Fruit fly (Drosophila melanogaster): ENCODE measurements around the gene mRpL38.

The mRpL38 gene

DNA sequence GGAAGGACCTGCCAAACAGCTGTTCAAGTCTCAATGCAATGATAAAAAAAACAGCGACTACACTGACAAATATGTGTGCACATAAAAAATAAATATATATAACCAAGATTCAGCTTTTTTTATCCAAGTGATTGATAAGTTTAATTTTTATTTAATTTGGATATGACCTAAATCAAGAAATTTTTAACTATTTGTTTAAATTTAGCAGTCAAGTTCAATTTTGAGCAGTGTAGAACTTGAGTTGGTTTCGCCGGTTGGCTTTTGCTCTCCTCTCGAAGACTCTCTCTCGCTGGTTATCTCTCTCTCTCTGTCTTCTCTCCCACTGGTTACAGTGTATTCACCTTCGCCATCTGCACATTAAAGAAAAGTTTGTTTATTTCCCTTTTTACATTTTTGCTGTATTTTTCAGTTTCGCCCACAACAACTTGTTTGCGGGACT lies 8.0 kb upstream of the mRpL38 start (continued):
- TF ChIP-seq Optix (GFP tag; IDR thresholded peaks at IDR 0.05) (0 out of 3 replicates have a peak, but pooled peaks have one; percentile 53), CG4854 (GFP tag; optimal IDR thresholded peaks at IDR 0.05) (peak; percentile 57), Awh (GFP tag; IDR thresholded peaks at IDR 0.05) (peak; percentile 84), CG7357 (GFP tag; IDR thresholded peaks at IDR 0.05) (peak; percentile 72; the same call in 2 of the 3 replicates), Hand (GFP tag; optimal IDR thresholded peaks at IDR 0.05) (peak; percentile 70), NC2β (GFP tag; optimal IDR thresholded peaks at IDR 0.05) (peak; percentile 71), mam (GFP tag; optimal IDR thresholded peaks at IDR 0.05) (peak; percentile 62), CG4730 (GFP tag; IDR thresholded peaks at IDR 0.05) (peak; percentile 70), MBD-R2 (GFP tag; IDR thresholded peaks at IDR 0.05) (peak; percentile 61; the same call in 1 of the 2 replicates), CG16863 (GFP tag; optimal IDR thresholded peaks at IDR 0.05) (peak; percentile 71), chm (GFP tag; IDR thresholded peaks at IDR 0.05) (peak; percentile 76; the same call in 1 of the 2 replicates), CG11093 (GFP tag; IDR thresholded peaks at IDR 0.05) (peak; percentile 70; the same call in 2 of the 3 replicates), Lim3 (GFP tag; IDR thresholded peaks at IDR 0.05) (no peak), CG33557 (GFP tag; optimal IDR thresholded peaks at IDR 0.05) (peak; percentile 72), CG10959 (GFP tag; IDR thresholded peaks at IDR 0.05) (peak; percentile 76), repo (GFP tag; optimal IDR thresholded peaks at IDR 0.05) (peak; percentile 35), slp2 (GFP tag; optimal IDR thresholded peaks at IDR 0.05) (peak; percentile 65), gcm (GFP tag; optimal IDR thresholded peaks at IDR 0.05) (peak; percentile 86), CG33213 (GFP tag; optimal IDR thresholded peaks at IDR 0.05) (peak; percentile 13), Hsf (GFP tag; optimal IDR thresholded peaks at IDR 0.05) (peak; percentile 82), Bdp1 (GFP tag; optimal IDR thresholded peaks at IDR 0.05) (peak; percentile 52), ase (GFP tag; IDR thresholded peaks at IDR 0.05) (peak; percentile 81), tio (GFP tag; optimal IDR thresholded peaks at IDR 0.05) (peak; percentile 78), CG15696 (tag; optimal IDR thresholded peaks at IDR 0.05) (peak; percentile 75), CG30403 (GFP tag; optimal IDR thresholded peaks at IDR 0.05) (peak; percentile 91), Ets97D (GFP tag; optimal IDR thresholded peaks at IDR 0.05) (peak; percentile 33), bigmax (GFP tag; optimal IDR thresholded peaks at IDR 0.05) (no peak), CG4707 (GFP tag; optimal IDR thresholded peaks at IDR 0.05) (peak; percentile 44), CG12769 (tag; optimal IDR thresholded peaks at IDR 0.05) (peak; percentile 40), CG16813 (GFP tag; IDR thresholded peaks at IDR 0.05; ENCODE audit: partially characterized antibody) (no peak), ro (GFP tag; IDR thresholded peaks at IDR 0.05) (peak; percentile 66; the same call in 1 of the 2 replicates), sd (tag; optimal IDR thresholded peaks at IDR 0.05) (peak; percentile 47), crp (GFP tag; optimal IDR thresholded peaks at IDR 0.05) (peak in 1 of 2 experiments; percentile 57), CG2120 (GFP tag; optimal IDR thresholded peaks at IDR 0.05) (peak; percentile 88), CG2712 (tag; optimal IDR thresholded peaks at IDR 0.05) (peak; percentile 92), CG7556 (GFP tag; optimal IDR thresholded peaks at IDR 0.05) (peak; percentile 91), mld (GFP tag; IDR thresholded peaks at IDR 0.05; ENCODE audit: partially characterized antibody) (no peak), gsb-n (tag; optimal IDR thresholded peaks at IDR 0.05) (peak; percentile 89), trem (tag; optimal IDR thresholded peaks at IDR 0.05) (peak; percentile 82), YL-1 (GFP tag; optimal IDR thresholded peaks at IDR 0.05) (peak; percentile 23), Lhr (GFP tag; optimal IDR thresholded peaks at IDR 0.05) (peak; percentile 69), zfh1 (GFP tag; IDR thresholded peaks at IDR 0.05) (peak; percentile 90), CG7786 (GFP tag; optimal IDR thresholded peaks at IDR 0.05) (peak; percentile 59), Fer2 (tag; optimal IDR thresholded peaks at IDR 0.05) (peak; percentile 71), CG4617 (GFP tag; optimal IDR thresholded peaks at IDR 0.05; ENCODE audit: borderline replicate concordance) (peak; percentile 66), dysf (GFP tag; IDR thresholded peaks at IDR 0.05) (peak; percentile 93), CG11696 (GFP tag; IDR thresholded peaks at IDR 0.05) (peak; percentile 65), CG12942 (GFP tag; optimal IDR thresholded peaks at IDR 0.05) (peak; percentile 72), CG13624 (GFP tag; optimal IDR thresholded peaks at IDR 0.05) (peak; percentile 44), CG4424 (GFP tag; optimal IDR thresholded peaks at IDR 0.05) (peak; percentile 91), CG12236 (GFP tag; optimal IDR thresholded peaks at IDR 0.05) (peak; percentile 27)

All from whole organism, embryonic.